Worm (Caenorhabditis elegans) whole organism, L4/young adult: ENCODE measurements around the gene T25D10.4.

Experiments used
- W03F9.2 ChIP-seq: fragments of 150-350 bp; optimal IDR thresholded peaks from 2 replicates; lab custom pipeline; 2014; ENCODE audit warnings: missing biosample characterization, missing genetic modification characterization
- dao-5 ChIP-seq: sonication (generic microtip); optimal IDR thresholded peaks from 2 replicates; lab custom pipeline; 2016; ENCODE audit warnings: missing genotype, missing genetic modification characterization, moderate library complexity, missing compliant biosample characterization
- him-1 ChIP-seq: sonication (generic microtip); optimal IDR thresholded peaks from 2 replicates; lab custom pipeline; 2016; ENCODE audit warnings: missing genotype, missing genetic modification reagents, missing genetic modification characterization, missing compliant biosample characterization

ce11 chrII:6398406-6398805 lies 11.7 kb downstream of the T25D10.4 start, which contains the start of gene zig-10:
- TF ChIP-seq dao-5 (no peak), him-1 (tag; lab: Kevin White, UChicago) (no peak), W03F9.2 (tag; lab: Kevin White, UChicago) (no peak)
